Worm (Caenorhabditis elegans): ENCODE results near the gene dnj-20.

DNA sequence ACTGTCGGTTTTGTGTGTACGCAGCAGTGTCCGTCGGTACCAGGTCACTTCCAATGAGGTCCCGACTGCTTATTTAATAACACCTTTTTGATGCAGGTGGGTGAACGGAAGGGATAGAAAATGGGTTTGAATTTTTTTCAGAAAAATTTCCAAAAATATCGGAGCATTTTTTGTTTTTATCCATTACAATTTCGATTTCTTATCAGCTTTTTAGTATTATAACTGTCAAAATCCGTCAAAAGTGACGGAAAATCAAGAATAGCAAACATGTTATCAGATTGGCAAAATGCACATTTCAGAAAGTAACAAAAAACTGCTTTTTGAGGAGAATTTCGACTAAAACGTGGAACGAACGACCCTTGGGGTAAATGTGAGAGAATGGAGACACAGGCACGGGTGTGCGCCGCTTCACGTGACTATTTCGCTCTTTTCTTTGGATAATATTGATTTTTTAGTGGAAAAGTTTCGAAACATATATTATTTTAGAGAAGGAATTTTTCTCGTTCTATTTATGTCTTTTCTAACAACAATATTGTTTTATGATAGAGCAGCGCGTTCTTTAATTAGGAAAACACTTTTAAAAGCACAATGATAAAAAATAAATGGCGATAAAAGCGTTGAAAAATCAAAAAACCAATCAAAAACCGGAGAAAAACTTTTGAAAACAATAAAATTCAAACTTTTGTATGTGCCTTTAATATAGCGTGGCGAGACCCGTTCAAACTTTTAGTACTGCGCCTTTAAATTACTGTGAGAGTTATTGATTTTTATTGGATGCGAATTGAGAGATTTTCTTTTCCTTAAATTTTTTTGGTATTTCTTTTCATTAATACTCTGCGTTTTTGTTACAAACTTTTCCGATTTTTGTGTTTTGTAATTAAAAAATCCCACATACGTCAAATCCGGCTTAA lies 23.2 kb upstream of the dnj-20 start, which contains the start of gene sqv-8:
- no peak for TF ChIP-seq ama-1 (optimal IDR thresholded peaks at IDR 0.05)
- no peak for TF ChIP-seq nfya-1 (tag; optimal IDR thresholded peaks at IDR 0.05)
- no peak for TF ChIP-seq elt-2 (tag; optimal IDR thresholded peaks at IDR 0.05)
- no peak for TF ChIP-seq gmeb-2 (tag; optimal IDR thresholded peaks at IDR 0.05)
- TF ChIP-seq ceh-31 (tag; optimal IDR thresholded peaks at IDR 0.05): no peak
